Worm (Caenorhabditis elegans): ENCODE results near the gene ssup-72.
A peak's percentile ranks its signal among the peaks of the same experiment; 100 is the strongest.
"Not testable (repeated sequence)": the region's sequence is repeated elsewhere in the genome, so short reads cannot be mapped to it uniquely, and the experiment has no call there.

Gene ssup-72

DNA sequence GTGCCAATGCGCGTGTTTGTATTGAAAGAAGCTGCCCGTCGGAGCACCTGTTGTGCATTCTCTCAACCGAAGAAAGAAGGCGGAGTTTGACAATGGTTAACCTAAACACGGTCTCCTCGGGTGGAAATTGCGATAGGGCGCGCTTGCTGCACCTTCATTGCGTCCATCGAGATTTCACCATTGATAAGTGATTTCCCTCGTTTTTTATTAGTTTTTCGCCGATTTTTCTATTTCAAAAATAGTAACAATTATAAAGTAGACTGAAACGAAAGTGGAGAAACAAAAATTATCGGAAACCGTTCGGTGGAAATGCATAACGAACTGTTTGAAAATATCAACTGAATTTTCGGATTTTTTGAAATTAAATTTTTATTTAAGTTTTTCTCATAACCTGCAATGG lies 1.3 kb upstream of the ssup-72 start, which contains the start of gene agr-1:
Gene agr-1 (minus strand): TSS at position 101 of the 400 bp plus-strand sequence.
- TF ChIP-seq nhr-20, ceh-82, ceh-90 (tag; optimal IDR thresholded peaks at IDR 0.05): not testable (repeated sequence)

DNA sequence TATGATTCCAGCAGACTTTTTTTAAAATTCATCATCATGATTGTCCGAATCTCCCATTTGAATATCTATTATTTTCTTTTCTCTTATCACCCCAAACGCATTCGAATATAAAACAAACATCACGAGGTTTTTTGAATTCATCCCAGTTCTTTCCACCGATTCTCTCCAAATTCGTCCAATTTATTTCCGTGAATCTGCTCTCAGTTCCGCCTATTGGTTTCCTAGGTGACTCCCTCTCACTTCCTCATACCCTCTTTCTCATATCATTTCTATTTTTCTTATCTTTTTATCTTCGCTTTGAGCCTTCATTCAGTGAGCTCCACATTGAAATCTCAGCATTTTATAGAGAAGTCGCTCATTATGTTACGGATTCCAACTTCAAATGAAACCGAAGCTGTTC lies 2.7 kb downstream of the ssup-72 start, which contains the start of gene T13C2.7:
Gene T13C2.7 (plus strand): TSS at position 301 of the 400 bp plus-strand sequence.
- TF ChIP-seq mef-2 (tag; optimal IDR thresholded peaks at IDR 0.05) (no peak), fkh-8 (tag; optimal IDR thresholded peaks at IDR 0.05) (peak; percentile 76), nhr-71 (tag; optimal IDR thresholded peaks at IDR 0.05) (peak; percentile 14), efl-1 (optimal IDR thresholded peaks at IDR 0.05) (no peak), efl-1 (GFP tag; optimal IDR thresholded peaks at IDR 0.05 in 1 of 2) (peak in 1 of 2 experiments; percentile 24)

DNA sequence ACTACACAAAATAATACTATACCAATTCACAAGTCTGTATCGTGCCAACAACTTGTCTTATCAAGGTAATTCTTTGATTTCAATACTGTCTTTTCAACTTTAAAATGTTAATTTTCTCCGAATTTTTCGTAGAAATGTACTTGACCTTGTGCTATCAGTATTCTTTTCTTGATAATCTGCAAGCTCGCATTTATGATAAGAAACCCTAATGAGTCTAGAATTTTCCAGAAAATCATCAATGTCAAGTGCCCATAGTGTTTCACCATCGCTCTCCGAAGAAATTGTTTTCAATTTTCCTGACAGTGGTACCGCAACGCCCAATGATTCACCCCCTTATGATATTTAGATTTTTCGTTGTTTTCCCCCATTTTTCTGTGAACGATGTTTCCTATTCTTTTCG lies 4.8 kb downstream of the ssup-72 start:
- no peak for TF ChIP-seq irx-1 (tag; optimal IDR thresholded peaks at IDR 0.05)
- peak; percentile 81 for TF ChIP-seq elt-2 (tag; optimal IDR thresholded peaks at IDR 0.05)
- TF ChIP-seq pqm-1 (tag; optimal IDR thresholded peaks at IDR 0.05), result peak; percentile 64

DNA sequence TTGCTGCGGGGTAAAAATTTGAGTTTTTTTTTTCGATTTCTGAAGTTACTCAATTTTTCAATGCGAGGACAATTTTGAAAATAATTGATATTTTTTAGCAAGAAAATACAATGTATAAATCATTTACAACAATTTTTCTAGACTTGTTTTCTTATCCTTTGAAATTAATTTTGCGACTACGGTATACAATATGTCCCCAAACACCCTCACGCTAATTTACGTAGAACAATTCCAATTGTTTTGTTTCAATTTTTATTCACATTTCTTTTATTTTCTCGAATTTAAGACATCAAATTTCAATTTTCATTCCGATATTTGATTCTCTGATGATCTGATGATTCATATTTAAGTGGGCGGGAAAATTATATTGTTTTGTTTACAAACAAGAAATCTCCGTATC lies 5.6 kb downstream of the ssup-72 start:
- TF ChIP-seq ceh-90 (tag; optimal IDR thresholded peaks at IDR 0.05) (no peak), dsc-1 (tag; optimal IDR thresholded peaks at IDR 0.05) (no peak), vab-15 (tag; optimal IDR thresholded peaks at IDR 0.05) (no peak), nhr-85 (tag) (no peak), unc-30 (tag; optimal IDR thresholded peaks at IDR 0.05) (no peak)

DNA sequence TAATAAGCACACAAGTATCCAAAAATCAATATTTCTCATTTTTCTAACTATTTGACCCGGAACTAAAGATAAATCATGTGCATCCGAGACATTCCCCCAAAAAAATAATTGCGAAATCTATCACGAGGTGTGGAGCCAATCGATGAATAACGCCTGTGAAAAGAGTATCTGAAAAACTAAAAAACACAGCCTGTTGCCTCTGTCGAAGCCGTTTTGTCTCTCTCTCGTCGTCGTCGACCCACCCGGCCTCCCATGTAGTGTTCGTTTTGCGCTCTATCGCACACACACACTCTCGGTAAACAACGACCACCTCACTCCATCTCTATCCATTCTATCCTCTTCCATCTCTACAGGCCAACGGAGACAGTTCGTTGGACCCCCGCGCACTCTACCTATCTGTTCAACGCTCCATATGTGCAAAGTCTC lies 6.4 kb downstream of the ssup-72 start:
- TF ChIP-seq unc-130 (tag; optimal IDR thresholded peaks at IDR 0.05) (peak; percentile 81), snpc-4 (tag; optimal IDR thresholded peaks at IDR 0.05) (peak; percentile 40), fkh-10 (GFP tag; optimal IDR thresholded peaks at IDR 0.05) (peak; percentile 1), pqm-1 (tag; optimal IDR thresholded peaks at IDR 0.05) (no peak), isw-1 (GFP tag; IDR thresholded peaks at IDR 0.05) (peak; percentile 52), snu-23 (GFP tag; optimal IDR thresholded peaks at IDR 0.05) (peak; percentile 58), jun-1 (tag; optimal IDR thresholded peaks at IDR 0.05) (peak; percentile 51), lsy-2 (tag; optimal IDR thresholded peaks at IDR 0.05) (peak; percentile 49 to 75), nhr-77 (tag; optimal IDR thresholded peaks at IDR 0.05) (no peak), nhr-28 (tag; optimal IDR thresholded peaks at IDR 0.05) (no peak), pax-3 (tag; optimal IDR thresholded peaks at IDR 0.05) (peak; percentile 70), ceh-82 (tag; optimal IDR thresholded peaks at IDR 0.05) (peak in 1 of 3 experiments; percentile 61), egl-13 (tag; optimal IDR thresholded peaks at IDR 0.05) (peak; percentile 56), hlh-17 (GFP tag; optimal IDR thresholded peaks at IDR 0.05; ENCODE audit: borderline replicate concordance) (no peak), unc-98 (GFP tag; IDR thresholded peaks at IDR 0.05) (no peak), fkh-8 (tag; optimal IDR thresholded peaks at IDR 0.05) (peak; percentile 84), swsn-7 (tag; optimal IDR thresholded peaks at IDR 0.05) (peak; percentile 37), nhr-71 (tag; optimal IDR thresholded peaks at IDR 0.05) (peak; percentile 75), Y116A8C.19 (tag; optimal IDR thresholded peaks at IDR 0.05; ENCODE audit: borderline replicate concordance) (no peak), C16A3.4 (tag; optimal IDR thresholded peaks at IDR 0.05) (peak; percentile 36), efl-3 (GFP tag; optimal IDR thresholded peaks at IDR 0.05) (no peak), skn-1 (tag; optimal IDR thresholded peaks at IDR 0.05) (peak; percentile 65), zip-4 (GFP tag; optimal IDR thresholded peaks at IDR 0.05) (peak; percentile 93), nhr-85 (tag) (peak; percentile 20), ama-1 (optimal IDR thresholded peaks at IDR 0.05) (no peak), elt-3 (tag; optimal IDR thresholded peaks at IDR 0.05) (peak in 1 of 6 experiments; percentile 8), tbx-2 (tag; optimal IDR thresholded peaks at IDR 0.05) (peak; percentile 15), lir-3 (tag; optimal IDR thresholded peaks at IDR 0.05; ENCODE audit: poor library complexity) (peak; percentile 7), lin-14 (GFP tag; optimal IDR thresholded peaks at IDR 0.05) (peak; percentile 87), unc-86 (tag; optimal IDR thresholded peaks at IDR 0.05) (peak; percentile 32), nhr-20 (tag; optimal IDR thresholded peaks at IDR 0.05) (peak; percentile 43), lin-39 (tag; optimal IDR thresholded peaks at IDR 0.05) (peak; percentile 15), ztf-4 (tag; optimal IDR thresholded peaks at IDR 0.05) (peak; percentile 36), unc-62 (GFP tag; optimal IDR thresholded peaks at IDR 0.05) (no peak), tlp-1 (tag; optimal IDR thresholded peaks at IDR 0.05) (no peak), egl-27 (tag; optimal IDR thresholded peaks at IDR 0.05) (no peak)
